Fruit fly (Drosophila melanogaster) whole organism, embryonic: ENCODE results near the gene numb.

Source experiments
- CG11085 ChIP-seq: fragments of 200-800 bp; sonication (Bioruptor generic); IDR thresholded peaks from 2 replicates; pipeline ENCODE4 v1.3.6; 2022; ENCODE audit warnings: missing biosample characterization, missing genetic modification characterization
- CG13775 ChIP-seq: fragments of 200-800 bp; sonication (Bioruptor generic); optimal IDR thresholded peaks from 3 replicates; lab custom pipeline; 2017; ENCODE audit warnings: missing biosample characterization, mild to moderate bottlenecking, missing genetic modification characterization
- CG15269 ChIP-seq: fragments of 200-800 bp; sonication (Bioruptor generic); optimal IDR thresholded peaks from 2 replicates; lab custom pipeline; 2018; ENCODE audit warnings: missing biosample characterization, mild to moderate bottlenecking, missing genetic modification characterization, moderate library complexity
- CG17568 ChIP-seq: fragments of 200-800 bp; sonication (Bioruptor generic); optimal IDR thresholded peaks from 2 replicates; lab custom pipeline; 2018; ENCODE audit warnings: missing biosample characterization, mild to moderate bottlenecking, missing genetic modification characterization, moderate library complexity
- CG4328 ChIP-seq: fragments of 200-800 bp; sonication (Bioruptor generic); optimal IDR thresholded peaks from 3 replicates; lab custom pipeline; 2017; ENCODE audit warnings: missing biosample characterization, missing genetic modification reagents, missing genetic modification characterization
- CG43689 ChIP-seq: fragments of 200-800 bp; sonication (Bioruptor generic); IDR thresholded peaks from 2 replicates; pipeline ENCODE4 v1.3.6; 2022; ENCODE audit warnings: missing biosample characterization, missing genetic modification characterization
- CG4854 ChIP-seq: fragments of 200-800 bp; sonication (Bioruptor generic); optimal IDR thresholded peaks from 2 replicates; lab custom pipeline; 2016; ENCODE audit warnings: missing biosample characterization, missing genetic modification characterization, inconsistent platforms
- CG7271 ChIP-seq: fragments of 200-800 bp; sonication (Bioruptor generic); optimal IDR thresholded peaks from 2 replicates; lab custom pipeline; 2018; ENCODE audit warnings: missing biosample characterization, mild to moderate bottlenecking, missing genetic modification characterization, moderate library complexity
- CG7357 ChIP-seq: fragments of 200-800 bp; sonication (Bioruptor generic); IDR thresholded peaks from 3 replicates; pipeline ENCODE4 v1.3.6; 2022; ENCODE audit warnings: missing biosample characterization, missing genetic modification characterization
- CG7745 ChIP-seq: fragments of 200-800 bp; sonication (Bioruptor generic); optimal IDR thresholded peaks from 2 replicates; lab custom pipeline; 2018; ENCODE audit warnings: missing biosample characterization, mild to moderate bottlenecking, missing genetic modification characterization, moderate library complexity
- CrebB ChIP-seq: fragments of 200-800 bp; sonication (Bioruptor generic); optimal IDR thresholded peaks from 3 replicates; lab custom pipeline; 2018; ENCODE audit warnings: missing biosample characterization, mild to moderate bottlenecking, missing genetic modification characterization
- Drgx ChIP-seq: fragments of 200-800 bp; sonication (Bioruptor generic); IDR thresholded peaks from 2 replicates; pipeline ENCODE4 v1.3.6; 2022; ENCODE audit warnings: missing biosample characterization, missing genetic modification characterization
- HLH3B ChIP-seq: fragments of 200-800 bp; sonication (Bioruptor generic); IDR thresholded peaks from 2 replicates; pipeline ENCODE4 v1.3.6; 2022; ENCODE audit warnings: missing biosample characterization, missing genetic modification characterization
- Hey ChIP-seq: fragments of 200-800 bp; sonication (Bioruptor generic); optimal IDR thresholded peaks from 3 replicates; lab custom pipeline; 2018; ENCODE audit warnings: missing biosample characterization, mild to moderate bottlenecking, missing genetic modification characterization
- HmgZ ChIP-seq: fragments of 200-800 bp; sonication (Bioruptor generic); optimal IDR thresholded peaks from 2 replicates; lab custom pipeline; 2018; ENCODE audit warnings: missing biosample characterization, mild to moderate bottlenecking, missing genetic modification characterization
- Hmr ChIP-seq: fragments of 200-800 bp; sonication (Bioruptor generic); optimal IDR thresholded peaks from 3 replicates; lab custom pipeline; 2017; ENCODE audit warnings: mild to moderate bottlenecking, missing biosample characterization, missing genetic modification reagents, missing genetic modification characterization
- Hr3 ChIP-seq: fragments of 200-800 bp; sonication (Bioruptor generic); optimal IDR thresholded peaks from 3 replicates; lab custom pipeline; 2016; ENCODE audit warnings: missing biosample characterization, missing genetic modification characterization
- Meics ChIP-seq: fragments of 200-800 bp; sonication (Bioruptor generic); optimal IDR thresholded peaks from 2 replicates; lab custom pipeline; 2017; ENCODE audit warnings: missing biosample characterization, mild to moderate bottlenecking, missing genetic modification characterization
- Oaz ChIP-seq: fragments of 200-800 bp; sonication (Bioruptor generic); IDR thresholded peaks from 2 replicates; pipeline ENCODE4 v1.3.6; 2022; ENCODE audit warnings: missing biosample characterization, missing genetic modification characterization
- PHDP ChIP-seq: fragments of 200-800 bp; sonication (Bioruptor generic); optimal IDR thresholded peaks from 3 replicates; lab custom pipeline; 2018; ENCODE audit warnings: missing biosample characterization, mild to moderate bottlenecking, missing genetic modification characterization, moderate library complexity
- Sox102F ChIP-seq: fragments of 200-800 bp; sonication (Bioruptor generic); optimal IDR thresholded peaks from 2 replicates; lab custom pipeline; 2018; ENCODE audit warnings: missing biosample characterization, mild to moderate bottlenecking, missing genetic modification characterization, moderate library complexity
- abd-A ChIP-seq: fragments of 200-800 bp; sonication (Bioruptor generic); optimal IDR thresholded peaks from 3 replicates; lab custom pipeline; 2019; ENCODE audit warnings: missing biosample characterization, mild to moderate bottlenecking, missing genetic modification characterization, moderate library complexity
- az2 ChIP-seq: fragments of 200-800 bp; sonication (Bioruptor generic); optimal IDR thresholded peaks from 3 replicates; lab custom pipeline; 2016; ENCODE audit warnings: missing biosample characterization, missing genetic modification characterization
- dmrt99B ChIP-seq: fragments of 200-800 bp; sonication (Bioruptor generic); optimal IDR thresholded peaks from 2 replicates; lab custom pipeline; 2018; ENCODE audit warnings: missing biosample characterization, mild to moderate bottlenecking, missing genetic modification characterization, moderate library complexity
- fd3F ChIP-seq: fragments of 200-800 bp; sonication (Bioruptor generic); optimal IDR thresholded peaks from 2 replicates; lab custom pipeline; 2018; ENCODE audit warnings: missing biosample characterization, mild to moderate bottlenecking, missing genetic modification characterization, moderate library complexity
- gem ChIP-seq: fragments of 200-800 bp; sonication (Bioruptor generic); optimal IDR thresholded peaks from 2 replicates; lab custom pipeline; 2019; ENCODE audit warnings: missing biosample characterization, mild to moderate bottlenecking, missing genetic modification characterization, moderate library complexity
- gro ChIP-seq: fragments of 200-800 bp; sonication (Bioruptor generic); optimal IDR thresholded peaks from 2 replicates; lab custom pipeline; 2016; ENCODE audit warnings: missing biosample characterization, missing genetic modification characterization
- gsb-n ChIP-seq: fragments of 200-800 bp; sonication (Bioruptor generic); optimal IDR thresholded peaks from 3 replicates; lab custom pipeline; 2018; ENCODE audit warnings: missing biosample characterization, mild to moderate bottlenecking, missing genetic modification characterization
- jumu ChIP-seq: fragments of 200-800 bp; sonication (Bioruptor generic); optimal IDR thresholded peaks from 3 replicates; lab custom pipeline; 2016; ENCODE audit warnings: missing biosample characterization, missing genetic modification characterization
- kah ChIP-seq: fragments of 200-800 bp; sonication (Bioruptor generic); optimal IDR thresholded peaks from 2 replicates; lab custom pipeline; 2018; ENCODE audit warnings: missing biosample characterization, mild to moderate bottlenecking, missing genetic modification characterization
- kni ChIP-seq: fragments of 200-800 bp; sonication (Bioruptor generic); optimal IDR thresholded peaks from 3 replicates; lab custom pipeline; 2017; ENCODE audit warnings: mild to moderate bottlenecking, missing biosample characterization, missing genetic modification reagents, missing genetic modification characterization
- nerfin-1 ChIP-seq: fragments of 200-800 bp; sonication (Bioruptor generic); optimal IDR thresholded peaks from 3 replicates; lab custom pipeline; 2019; ENCODE audit warnings: missing biosample characterization, mild to moderate bottlenecking, missing genetic modification characterization, moderate library complexity
- oc ChIP-seq: fragments of 200-800 bp; sonication (Bioruptor generic); optimal IDR thresholded peaks from 2 replicates; lab custom pipeline; 2018; ENCODE audit warnings: missing biosample characterization, mild to moderate bottlenecking, missing genetic modification characterization, moderate library complexity
- pita ChIP-seq: fragments of 200-800 bp; sonication (Bioruptor generic); optimal IDR thresholded peaks from 2 replicates; lab custom pipeline; 2017; ENCODE audit warnings: missing biosample characterization, mild to moderate bottlenecking, missing genetic modification characterization
- pros ChIP-seq: fragments of 200-800 bp; sonication (Bioruptor generic); optimal IDR thresholded peaks from 3 replicates; lab custom pipeline; 2019; ENCODE audit warnings: missing biosample characterization, mild to moderate bottlenecking, missing genetic modification characterization, moderate library complexity
- slbo ChIP-seq: fragments of 200-800 bp; sonication (Bioruptor generic); IDR thresholded peaks from 2 replicates; pipeline ENCODE4 v1.3.6; 2022; ENCODE audit warnings: missing biosample characterization, missing genetic modification characterization
- sqz ChIP-seq: fragments of 200-800 bp; sonication (Bioruptor generic); optimal IDR thresholded peaks from 3 replicates; lab custom pipeline; 2018; ENCODE audit warnings: missing biosample characterization, mild to moderate bottlenecking, missing genetic modification characterization
- vfl ChIP-seq: fragments of 200-800 bp; sonication (Bioruptor generic); optimal IDR thresholded peaks from 2 replicates; lab custom pipeline; 2016; ENCODE audit warnings: missing biosample characterization, missing genetic modification characterization
- vvl ChIP-seq: fragments of 200-800 bp; sonication (Bioruptor generic); IDR thresholded peaks from 2 replicates; pipeline ENCODE4 v1.3.6; 2022; ENCODE audit warnings: missing biosample characterization, missing genetic modification characterization

Gene numb

dm6 chr2L:9438227-9438626 is 958 bp downstream of the numb start (continued):
- TF ChIP-seq CG43689 (GFP tag; lab: Robert Waterston, UW) (peak; percentile 27; the same call in 1 of the 2 replicates), nerfin-1 (tag; lab: Kevin White, UChicago) (peak; percentile 62), CG7357 (0 out of 3 replicates have a peak, but pooled peaks have one; percentile 7), Sox102F (GFP tag; lab: Kevin White, UChicago) (peak; percentile 7), dmrt99B (peak; percentile 1), Hr3 (GFP tag; lab: Kevin White, UChicago) (no peak), CG11085 (GFP tag; lab: Robert Waterston, UW) (no peak), HLH3B (0 out of 2 replicates have a peak, but pooled peaks have one; percentile 19), Drgx (GFP tag; lab: Robert Waterston, UW) (0 out of 2 replicates have a peak, but pooled peaks have one; percentile 31), PHDP (no peak), vvl (0 out of 2 replicates have a peak, but pooled peaks have one; percentile 42), CG7271 (tag; lab: Kevin White, UChicago) (no peak), Meics (GFP tag; lab: Kevin White, UChicago) (peak; percentile 18)

dm6 chr2L:9440640-9441039 is 3.4 kb downstream of the numb start, which contains the start of gene CG33723:
CG33723 (minus strand) TSS chr2L:9440740.
- TF ChIP-seq kah (GFP tag; lab: Kevin White, UChicago) = no peak
- TF ChIP-seq CG17568 (GFP tag; lab: Kevin White, UChicago) = no peak
- no peak for TF ChIP-seq CG4328 (GFP tag; lab: Kevin White, UChicago)
- TF ChIP-seq az2 = no peak
- TF ChIP-seq, all 482 proteins: peak for 0

dm6 chr2L:9442795-9443287 is 5.6 kb downstream of the numb start:
- TF ChIP-seq Hey (tag; lab: Kevin White, UChicago) = peak; percentile 97
- TF ChIP-seq CrebB = no peak
- no peak for TF ChIP-seq Hmr (GFP tag; lab: Kevin White, UChicago)
- TF ChIP-seq CG43689 (GFP tag; lab: Robert Waterston, UW) = no peak
- TF ChIP-seq CG15269 = no peak
- TF ChIP-seq pros (GFP tag; lab: Kevin White, UChicago) = peak; percentile 81
- no peak for TF ChIP-seq HLH3B
- no peak for TF ChIP-seq fd3F (GFP tag; lab: Kevin White, UChicago)
- peak; percentile 51 for TF ChIP-seq abd-A (tag; lab: Kevin White, UChicago)
- TF ChIP-seq slbo (GFP tag; lab: Robert Waterston, UW) = no peak
- TF ChIP-seq pita (GFP tag; lab: Kevin White, UChicago) = no peak
- no peak for TF ChIP-seq CG13775
- no peak for TF ChIP-seq Meics (GFP tag; lab: Kevin White, UChicago)
- peak; percentile 3 for TF ChIP-seq kni (GFP tag; lab: Kevin White, UChicago)

dm6 chr2L:9445753-9446152 is 8.5 kb downstream of the numb start:
- TF ChIP-seq pros (GFP tag; lab: Kevin White, UChicago) (peak; percentile 64), Oaz (GFP tag; lab: Robert Waterston, UW) (no peak), gsb-n (tag; lab: Kevin White, UChicago) (peak; percentile 41), sqz (GFP tag; lab: Kevin White, UChicago) (peak; percentile 2), HmgZ (tag; lab: Kevin White, UChicago) (no peak), CG7745 (tag; lab: Kevin White, UChicago) (peak; percentile 66), oc (tag; lab: Kevin White, UChicago) (peak; percentile 38), CG4854 (GFP tag; lab: Kevin White, UChicago) (no peak), jumu (GFP tag; lab: Kevin White, UChicago) (no peak), gro (GFP tag; lab: Kevin White, UChicago) (no peak), vfl (GFP tag; lab: Kevin White, UChicago) (no peak), gem (tag; lab: Kevin White, UChicago) (no peak)
